Fruit fly (Drosophila melanogaster): Measurements from ENCODE around the gene qjt.

qjt gene

DNA sequence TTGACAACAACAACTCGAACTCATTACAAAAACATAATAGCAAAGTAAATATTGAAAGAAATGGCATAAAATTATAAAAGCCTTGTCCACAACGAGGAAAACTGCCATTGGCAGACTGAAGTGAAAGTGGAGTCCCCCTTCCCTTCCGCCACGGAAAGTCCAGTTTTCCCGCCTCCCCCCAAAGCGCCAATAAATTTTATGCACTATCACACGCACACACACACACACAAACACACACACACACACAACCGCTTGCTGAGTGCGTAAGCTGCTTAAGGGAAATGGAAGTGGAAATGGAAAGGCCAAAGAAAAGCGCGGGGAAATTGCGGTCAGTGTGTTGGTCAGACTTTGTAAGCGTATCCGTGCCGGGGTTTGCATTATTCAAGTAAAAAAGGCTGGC, 16.4 kb upstream of the qjt start:
- TF ChIP-seq CG8478 (optimal IDR thresholded peaks at IDR 0.05) (no peak), CTCF (optimal IDR thresholded peaks at IDR 0.05) (no peak)

DNA sequence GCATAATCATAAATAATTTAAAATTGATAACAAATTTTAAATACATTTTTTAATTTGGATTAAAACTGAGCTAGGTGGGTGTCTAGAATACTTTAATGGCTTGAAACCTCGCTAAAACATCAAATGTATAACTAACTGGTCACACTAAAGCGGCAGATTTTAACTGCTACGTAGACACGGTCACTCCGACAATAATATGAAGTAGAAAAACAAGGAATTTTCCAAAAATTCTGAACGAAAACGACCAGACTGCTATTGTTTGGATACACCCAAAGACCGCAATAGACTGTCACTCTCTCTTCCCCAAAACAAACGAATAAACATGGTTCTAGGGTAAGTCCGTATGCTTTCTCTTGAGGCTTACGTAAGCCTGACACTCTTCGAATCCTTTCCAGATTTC, 13.1 kb upstream of the qjt start, which contains the start of gene QIL1:
TSS of gene QIL1 (plus strand) at position 142 of the 400 bp plus-strand sequence.
- TF ChIP-seq CG8478 (optimal IDR thresholded peaks at IDR 0.05) (no peak), CTCF (optimal IDR thresholded peaks at IDR 0.05) (peak in 1 of 2 experiments; percentile 61)

DNA sequence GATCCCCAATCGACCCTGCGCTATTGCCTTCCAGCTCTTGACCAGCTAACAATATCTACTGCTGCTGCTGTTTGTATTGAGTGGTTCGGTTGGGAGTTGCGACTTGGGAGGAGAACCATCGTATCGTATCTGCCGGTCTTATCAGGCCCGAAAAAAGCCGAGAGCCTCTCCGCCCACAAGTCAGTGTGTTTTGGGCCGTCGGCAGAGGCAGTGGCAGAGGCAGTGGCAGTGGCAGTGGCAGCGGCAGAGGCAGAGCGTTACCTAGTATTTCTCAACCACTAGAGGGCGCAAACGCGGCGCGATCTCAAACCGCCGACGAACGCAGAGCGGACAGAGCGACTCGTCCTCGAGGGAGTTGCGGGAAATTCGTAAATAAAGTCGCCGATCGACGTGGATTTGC, 8.8 kb upstream of the qjt start, which contains the start of gene SecCl:
TSS of gene SecCl (plus strand) at position 18 of the 400 bp plus-strand sequence.
- TF ChIP-seq CG8478 (optimal IDR thresholded peaks at IDR 0.05) (no peak), CTCF (optimal IDR thresholded peaks at IDR 0.05) (peak; percentile 60 to 67)

DNA sequence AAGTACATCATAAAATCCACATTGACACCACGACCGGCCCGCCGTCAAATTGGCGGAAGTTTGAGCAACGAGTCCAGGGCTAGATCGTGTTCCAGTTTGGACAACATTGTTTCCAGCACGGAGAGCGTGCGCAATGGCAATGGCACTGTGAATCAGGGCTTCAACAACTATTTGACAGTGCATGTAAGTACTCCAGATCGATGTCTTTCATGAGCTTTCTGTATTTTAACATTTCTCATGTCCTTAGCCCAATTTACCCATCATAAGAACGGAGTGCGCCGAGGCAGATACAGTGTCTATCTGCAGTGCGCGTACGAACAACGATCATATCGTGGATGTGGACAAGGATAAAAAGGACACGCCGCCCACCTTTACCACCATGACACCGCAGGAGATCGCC, 5.0 kb upstream of the qjt start:
- no peak for TF ChIP-seq CG8478 (optimal IDR thresholded peaks at IDR 0.05)
- no peak for TF ChIP-seq CTCF (optimal IDR thresholded peaks at IDR 0.05)

DNA sequence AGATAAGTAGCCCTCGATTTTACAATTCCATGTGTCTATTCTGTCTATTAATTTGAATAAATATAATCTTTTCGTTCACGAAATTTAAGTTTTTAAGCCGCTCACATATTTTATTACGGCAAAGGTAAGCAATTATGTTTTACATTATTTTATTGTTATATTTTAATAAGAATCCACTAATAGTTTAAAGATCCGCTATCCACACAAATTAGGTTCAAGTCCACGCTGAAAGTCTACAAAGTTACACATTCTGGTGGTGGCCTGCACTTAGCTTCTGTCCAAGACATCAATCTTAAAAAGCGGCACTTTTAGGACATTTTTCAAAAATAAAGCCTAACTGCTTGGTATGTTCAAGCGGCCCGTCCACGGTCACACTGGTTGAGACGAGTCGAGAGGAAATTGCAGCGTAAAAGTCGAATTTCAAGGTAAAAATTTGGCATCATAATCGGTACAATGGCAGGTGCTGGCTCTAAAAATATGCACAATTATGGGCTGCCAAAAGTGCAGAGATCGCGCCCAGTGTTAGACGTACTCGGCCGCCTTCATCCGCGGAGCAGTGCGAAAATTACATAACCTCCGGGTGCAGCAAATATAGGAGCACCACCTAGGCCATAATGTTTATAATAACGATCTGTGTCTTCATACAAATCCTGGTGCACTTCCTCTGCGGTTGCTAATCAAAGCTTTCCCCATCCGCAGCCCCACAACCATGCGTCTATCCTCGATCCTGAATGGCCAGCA, 4.0 kb upstream of the qjt start, which contains the start of the genes UQCR-Q and CG46525:
TSS of gene UQCR-Q (plus strand) at position 51 of the 741 bp plus-strand sequence.
TSS of gene CG46525 (plus strand) at position 510 of the 741 bp plus-strand sequence.
- TF ChIP-seq CTCF (optimal IDR thresholded peaks at IDR 0.05): peak; percentile 61 to 71
- TF ChIP-seq CG8478 (optimal IDR thresholded peaks at IDR 0.05): no peak

DNA sequence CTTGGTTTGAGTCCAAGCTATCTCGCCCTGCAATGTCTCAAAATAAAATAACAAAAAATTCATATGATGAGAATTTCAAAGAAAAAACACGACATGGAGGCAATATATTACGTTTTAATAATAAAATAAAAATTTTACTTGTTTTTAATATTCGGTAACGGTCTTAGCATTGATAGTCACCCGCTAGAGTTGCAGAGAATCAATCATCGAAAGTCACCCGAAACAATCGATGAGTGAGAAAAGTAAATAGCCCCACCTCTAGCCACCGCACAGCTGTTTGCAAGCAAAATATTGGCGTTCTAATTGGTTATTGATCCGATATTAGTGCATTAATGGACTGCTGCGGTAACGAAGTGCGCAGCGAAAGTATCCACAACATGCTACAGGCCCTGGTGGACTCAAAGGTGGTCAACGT, 2.9 kb upstream of the qjt start, which contains the start of gene CG34250:
TSS of gene CG34250 (plus strand) at position 244 of the 415 bp plus-strand sequence.
- no peak for TF ChIP-seq CG8478 (optimal IDR thresholded peaks at IDR 0.05)
- TF ChIP-seq CTCF (optimal IDR thresholded peaks at IDR 0.05): peak in 1 of 2 experiments; percentile 18

DNA sequence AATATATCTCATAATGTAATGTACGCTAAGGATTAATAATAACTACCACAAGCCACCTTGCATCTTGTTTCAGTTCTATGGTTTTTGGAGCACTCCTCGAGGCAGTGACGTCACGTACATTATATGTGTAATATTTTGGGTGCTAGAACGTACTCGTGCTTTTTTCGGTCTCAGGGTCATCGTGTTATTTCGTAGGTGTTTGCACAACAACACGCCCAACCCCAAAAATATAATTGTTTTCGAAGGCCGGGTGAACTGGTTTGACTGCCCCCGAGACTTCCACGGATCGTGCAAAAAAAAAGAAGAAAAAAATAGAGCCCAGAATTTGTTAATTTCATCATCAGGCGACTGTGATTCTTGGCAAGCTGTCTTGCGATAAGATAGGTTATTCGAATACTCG, 2.4 kb upstream of the qjt start:
- TF ChIP-seq CG8478 (optimal IDR thresholded peaks at IDR 0.05): no peak
- TF ChIP-seq CTCF (optimal IDR thresholded peaks at IDR 0.05): no peak

DNA sequence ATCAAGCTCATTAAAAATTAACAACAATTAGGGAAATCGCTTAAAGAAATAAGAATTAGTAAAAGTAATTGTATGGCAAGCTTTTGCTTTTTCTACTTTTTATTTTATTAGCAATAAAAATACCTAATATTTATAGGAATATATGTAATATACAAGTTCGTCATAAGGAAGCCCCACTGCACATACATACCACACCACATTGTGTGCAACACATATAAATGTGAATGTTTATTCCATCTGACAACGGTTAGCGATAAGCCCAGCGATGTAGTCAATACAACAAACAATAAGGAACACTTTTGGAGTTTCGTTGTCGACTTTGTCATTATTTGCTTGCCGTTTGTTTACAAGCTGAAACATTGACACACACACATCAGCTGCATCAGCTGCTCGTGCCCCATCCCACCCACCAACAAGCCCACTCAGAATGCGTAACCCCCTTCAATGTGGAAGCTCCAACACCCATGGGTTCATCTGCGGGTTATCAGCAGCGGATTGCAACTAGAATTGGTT, 6.4 kb downstream of the qjt start:
- TF ChIP-seq CG8478 (optimal IDR thresholded peaks at IDR 0.05) (no peak), CTCF (optimal IDR thresholded peaks at IDR 0.05) (no peak)

DNA sequence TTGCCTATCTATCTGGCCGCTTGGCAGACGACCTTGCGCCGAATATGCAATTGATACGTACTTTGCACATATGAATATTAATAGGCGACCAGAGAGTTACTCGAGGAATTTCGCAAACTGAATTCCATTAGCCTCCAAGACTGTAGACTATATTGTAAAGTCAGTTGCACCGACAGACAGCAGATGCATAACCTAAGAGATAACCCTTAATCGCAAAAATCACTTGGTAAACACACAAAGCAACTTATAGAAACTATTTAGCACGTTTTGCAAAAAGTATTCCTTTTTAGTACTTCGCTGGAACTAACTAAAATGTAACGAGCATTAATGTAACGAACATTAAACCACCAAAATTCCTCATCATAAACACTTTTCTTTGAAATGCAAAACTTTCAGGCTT, 7.2 kb downstream of the qjt start, which contains the start of gene CG6333:
TSS of gene CG6333 (minus strand) at position 101 of the 400 bp plus-strand sequence.
- TF ChIP-seq CG8478 (optimal IDR thresholded peaks at IDR 0.05) (no peak), CTCF (optimal IDR thresholded peaks at IDR 0.05) (no peak)

DNA sequence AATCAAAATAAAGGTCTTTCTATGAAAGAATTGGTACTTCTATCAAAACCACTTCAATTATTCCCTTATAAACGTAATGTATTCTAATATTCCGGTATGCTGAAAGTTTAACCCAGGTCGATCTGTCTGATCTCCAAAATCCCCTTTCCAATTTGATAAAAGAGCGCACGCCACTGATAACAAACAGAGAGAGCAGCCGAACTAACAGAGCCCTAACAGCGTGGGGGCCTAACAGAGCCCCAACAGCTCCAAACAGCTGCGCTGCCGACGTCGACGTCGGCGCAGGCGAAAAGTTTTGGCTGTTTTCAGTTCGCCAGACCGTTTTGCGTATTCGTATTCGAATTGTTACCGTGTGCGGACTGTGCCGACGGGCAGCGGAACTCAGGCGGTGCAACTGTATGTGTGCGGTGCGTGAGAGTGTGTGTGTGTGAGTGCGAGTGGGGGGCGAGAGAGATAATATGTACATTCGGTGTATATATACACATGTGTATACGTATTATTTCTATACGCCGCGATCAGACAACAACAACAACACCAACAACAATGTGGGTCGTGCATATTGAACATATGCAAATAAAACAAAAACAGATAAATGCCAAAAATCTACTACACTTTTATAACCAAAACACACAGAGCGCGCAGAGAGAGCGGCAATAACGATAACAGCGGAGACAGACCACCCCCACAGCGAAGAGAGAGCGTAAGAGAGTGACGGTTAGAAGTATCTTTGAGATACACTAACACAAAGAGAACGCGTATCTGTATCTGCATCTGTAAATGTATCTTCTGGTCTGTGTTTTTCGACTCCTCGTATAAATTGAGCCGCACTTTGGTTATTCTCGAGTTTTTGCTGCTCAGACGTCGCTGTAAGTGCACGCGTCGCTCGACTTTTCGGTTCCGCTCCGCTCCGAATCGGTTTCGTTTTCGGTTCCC, 8.2 kb downstream of the qjt start, which contains the start of gene Oatp74D:
TSS of gene Oatp74D (plus strand) at position 325 of the 933 bp plus-strand sequence.
- TF ChIP-seq CG8478 (optimal IDR thresholded peaks at IDR 0.05) (no peak), CTCF (optimal IDR thresholded peaks at IDR 0.05) (no peak)

DNA sequence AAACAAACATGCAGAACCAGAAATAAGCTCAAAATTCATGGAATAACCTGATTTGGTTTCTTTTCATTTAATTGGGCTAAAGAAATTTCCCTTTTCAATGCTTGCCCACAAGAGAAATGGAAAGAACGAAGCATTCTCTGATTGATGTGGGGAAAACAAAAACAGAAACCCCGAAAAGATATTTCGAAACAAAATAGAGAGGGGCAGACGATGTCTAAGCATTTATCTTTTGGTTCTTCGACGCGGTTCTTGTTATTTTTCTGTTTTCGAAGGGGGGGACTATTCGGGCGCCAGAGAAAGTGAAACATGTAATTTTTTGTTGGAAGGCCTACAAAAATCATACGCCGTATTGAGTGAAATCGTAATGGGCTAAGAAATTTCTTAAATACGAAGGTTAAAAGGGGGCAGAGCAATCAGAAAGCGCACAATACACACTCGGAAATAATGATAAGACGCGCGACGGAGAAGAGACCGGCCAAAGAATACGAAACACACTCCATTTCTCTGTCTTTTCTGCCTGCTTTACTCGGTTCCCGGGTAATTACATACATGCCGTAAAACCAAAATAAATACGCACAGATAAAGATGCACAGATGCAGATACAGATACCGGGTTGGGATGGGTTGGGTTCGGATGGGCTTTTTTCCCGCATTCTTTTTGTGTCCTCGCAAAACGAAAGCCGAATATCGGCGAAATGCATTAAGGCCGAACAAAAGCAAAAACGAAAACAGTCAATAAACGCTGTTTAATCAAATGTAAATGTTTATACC, 9.9 kb downstream of the qjt start:
- TF ChIP-seq CTCF (optimal IDR thresholded peaks at IDR 0.05): no peak

DNA sequence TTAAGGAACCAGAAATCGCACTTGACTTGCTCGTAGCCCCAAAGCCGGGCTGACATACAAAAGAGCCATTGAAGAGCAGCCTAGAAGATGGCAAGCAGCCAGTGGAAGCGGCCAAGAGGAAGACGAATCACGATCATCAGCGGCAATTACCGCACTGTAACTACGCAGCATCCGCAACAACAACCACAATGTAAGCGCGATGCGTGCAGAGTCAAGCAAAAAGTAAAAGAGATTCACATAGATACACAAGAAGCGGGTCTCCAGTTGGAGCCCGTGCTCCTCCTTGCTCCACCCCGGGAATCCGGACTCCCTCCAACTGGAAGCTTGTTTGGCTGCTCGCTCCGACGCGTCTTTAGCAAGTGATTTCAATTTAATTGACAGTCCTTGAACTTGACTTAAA, 12.8 kb downstream of the qjt start:
- TF ChIP-seq CTCF (optimal IDR thresholded peaks at IDR 0.05) (no peak), CG8478 (optimal IDR thresholded peaks at IDR 0.05) (no peak)

DNA sequence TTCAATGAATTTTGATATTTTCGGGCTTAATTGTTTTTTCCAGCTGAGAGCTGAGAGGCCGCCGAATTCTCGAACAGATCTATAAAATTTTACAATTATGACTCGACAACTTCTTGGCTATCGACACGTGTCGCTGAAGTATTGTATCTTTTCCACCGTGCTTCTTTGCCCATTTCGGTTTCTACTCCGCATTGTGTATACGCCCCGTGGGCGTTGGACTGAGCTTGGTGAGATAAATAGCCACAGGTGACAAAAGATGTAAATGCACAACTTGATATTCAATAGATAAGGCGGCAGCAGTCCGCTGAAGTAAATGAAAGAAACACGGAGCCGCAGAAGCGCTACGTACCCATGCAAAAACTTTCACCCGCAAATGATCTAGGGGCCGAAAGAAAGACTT, 14.4 kb downstream of the qjt start:
- TF ChIP-seq CG8478 (optimal IDR thresholded peaks at IDR 0.05): no peak
- TF ChIP-seq CTCF (optimal IDR thresholded peaks at IDR 0.05): no peak

DNA sequence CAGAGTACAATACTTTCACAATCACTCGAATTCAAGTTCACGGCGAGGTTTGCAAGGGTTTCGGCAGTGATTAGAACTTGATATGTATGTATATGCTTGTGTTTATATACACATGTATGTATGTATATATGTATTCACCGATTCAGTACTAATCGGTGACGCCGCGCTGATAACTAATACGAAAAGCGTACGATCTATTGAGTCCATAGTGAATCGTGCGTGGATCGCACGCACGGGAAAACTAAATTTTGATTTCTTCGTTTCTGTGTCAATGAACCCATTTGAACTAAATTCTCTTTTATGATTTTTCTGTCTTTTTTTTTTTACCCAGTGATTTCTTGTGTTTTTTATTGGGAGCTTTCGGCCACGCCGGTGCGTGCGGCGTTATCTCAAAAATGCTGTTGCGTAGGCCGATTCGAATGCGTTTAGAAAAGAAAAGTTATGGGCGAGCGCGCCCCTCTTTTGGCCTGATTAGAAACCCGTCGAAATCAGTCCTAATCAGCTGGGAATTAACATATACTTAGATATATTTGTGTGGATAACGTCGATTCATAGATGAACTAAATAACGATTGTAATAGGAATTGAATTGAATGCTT, 15.0 kb downstream of the qjt start:
- TF ChIP-seq CTCF (optimal IDR thresholded peaks at IDR 0.05) (no peak), CG8478 (optimal IDR thresholded peaks at IDR 0.05) (no peak)
